Worm (Caenorhabditis elegans) whole organism, L4 larva: ENCODE results near the gene atg-18.

ENCODE experiments used
- F10B5.3 ChIP-seq: sonication (generic microtip); optimal IDR thresholded peaks from 2 replicates; lab custom pipeline; 2016; ENCODE audit warnings: mild to moderate bottlenecking, missing genetic modification characterization, missing compliant biosample characterization
- F26F4.8 ChIP-seq: fragments of 200-800 bp; sonication (Bioruptor generic); conservative IDR thresholded peaks from 2 replicates; pipeline ENCODE4 v1.3.6; 2022; ENCODE audit warnings: missing genetic modification characterization, missing compliant biosample characterization
- F37D6.2 ChIP-seq: sonication (generic microtip); optimal IDR thresholded peaks from 2 replicates; lab custom pipeline; 2016; ENCODE audit warnings: mild to moderate bottlenecking, missing genetic modification characterization, missing compliant biosample characterization
- Y48G9A.11 ChIP-seq: fragments of 200-800 bp; sonication (Bioruptor generic); IDR thresholded peaks from 2 replicates; pipeline ENCODE4 v1.3.6; 2022; ENCODE audit warnings: missing genetic modification reagents, missing genetic modification characterization, missing compliant biosample characterization
- Y5F2A.4 ChIP-seq: fragments of 200-800 bp; sonication (Bioruptor generic); optimal IDR thresholded peaks from 2 replicates; lab custom pipeline; 2018; ENCODE audit warnings: mild to moderate bottlenecking, missing genetic modification characterization, missing compliant biosample characterization
- ZK337.2 ChIP-seq: fragments of 200-800 bp; sonication (Bioruptor generic); IDR thresholded peaks from 2 replicates; pipeline ENCODE4 v1.3.6; 2022; ENCODE audit warnings: missing genetic modification reagents, missing genetic modification characterization, missing compliant biosample characterization
- aha-1 ChIP-seq: fragments of 150-350 bp; peaks from one replicate; lab custom pipeline; 2014; ENCODE audit warnings: missing biosample characterization, missing genetic modification characterization
- arid-1 ChIP-seq: fragments of 200-800 bp; sonication (Bioruptor generic); conservative IDR thresholded peaks from 2 replicates; pipeline ENCODE4 v1.3.6; 2022; ENCODE audit warnings: missing genetic modification reagents, missing genetic modification characterization, missing compliant biosample characterization
- ceh-20 ChIP-seq: fragments of 200-800 bp; sonication (Bioruptor generic); IDR thresholded peaks from 2 replicates; pipeline ENCODE4 v1.3.6; 2022; ENCODE audit warnings: missing genetic modification reagents, missing genetic modification characterization, missing compliant biosample characterization
- ceh-44 ChIP-seq: fragments of 200-800 bp; sonication (Bioruptor generic); IDR thresholded peaks from 2 replicates; pipeline ENCODE4 v1.3.6; 2022; ENCODE audit warnings: missing genetic modification reagents, missing genetic modification characterization, missing compliant biosample characterization
- ces-1 ChIP-seq: fragments of 150-350 bp; sonication (generic microtip); optimal IDR thresholded peaks from 4 replicates; lab custom pipeline; 2014; ENCODE audit warnings: missing biosample characterization, missing genetic modification reagents, missing genetic modification characterization
- ctbp-1 ChIP-seq: fragments of 200-800 bp; sonication (Bioruptor generic); IDR thresholded peaks from 2 replicates; pipeline ENCODE4 v1.3.6; 2022; ENCODE audit warnings: missing genetic modification reagents, missing genetic modification characterization, missing compliant biosample characterization
- daf-12 ChIP-seq: fragments of 150-350 bp; optimal IDR thresholded peaks from 2 replicates; lab custom pipeline; 2014; ENCODE audit warnings: missing biosample characterization, missing genetic modification reagents, missing genetic modification characterization
- daf-16 ChIP-seq, 3 experiments: sonication (generic microtip); optimal IDR thresholded peaks; 2 replicates each; lab custom pipeline; 2016 to 2017; ENCODE audit warnings: missing genetic modification characterization in 3 of 3, missing genetic modification reagents in 3 of 3, mild to moderate bottlenecking in 2 of 3, missing compliant biosample characterization in 2 of 3, missing biosample characterization in 1 of 3, moderate library complexity in 1 of 3
- daf-19 ChIP-seq: fragments of 200-800 bp; sonication (Bioruptor generic); conservative IDR thresholded peaks from 2 replicates; pipeline ENCODE4 v1.3.6; 2022; ENCODE audit warnings: missing genetic modification characterization, missing compliant biosample characterization
- daf-8 ChIP-seq: fragments of 200-800 bp; sonication (Bioruptor generic); IDR thresholded peaks from 2 replicates; pipeline ENCODE4 v1.3.6; 2022; ENCODE audit warnings: missing genetic modification characterization, missing compliant biosample characterization
- dmd-6 ChIP-seq: fragments of 200-800 bp; sonication (Bioruptor generic); IDR thresholded peaks from 2 replicates; pipeline ENCODE4 v1.3.6; 2022; ENCODE audit warnings: missing genetic modification reagents, missing genetic modification characterization, missing compliant biosample characterization
- dve-1 ChIP-seq: sonication (generic microtip); optimal IDR thresholded peaks from 2 replicates; lab custom pipeline; 2017; ENCODE audit warnings: antibody characterized with exemption, mild to moderate bottlenecking, missing genetic modification characterization, missing compliant biosample characterization; ENCODE audit not compliant: insufficient read depth
- egl-43 ChIP-seq: fragments of 200-800 bp; sonication (Bioruptor generic); IDR thresholded peaks from 2 replicates; pipeline ENCODE4 v1.3.6; 2022; ENCODE audit warnings: missing genetic modification reagents, missing genetic modification characterization, missing compliant biosample characterization
- fos-1 ChIP-seq: fragments of 150-350 bp; optimal IDR thresholded peaks from 2 replicates; lab custom pipeline; 2014; ENCODE audit warnings: missing biosample characterization, missing genetic modification characterization
- hif-1 ChIP-seq, 2 experiments: sonication (generic microtip); optimal IDR thresholded peaks; 2 replicates each; lab custom pipeline; 2016 to 2017; ENCODE audit warnings: missing compliant biosample characterization in 2 of 2, missing genetic modification characterization in 2 of 2, missing genetic modification reagents in 2 of 2, missing genotype in 2 of 2, mild to moderate bottlenecking in 1 of 2
- jun-1 ChIP-seq: fragments of 150-350 bp; optimal IDR thresholded peaks from 2 replicates; lab custom pipeline; 2014; ENCODE audit warnings: missing biosample characterization, missing genetic modification reagents, missing genetic modification characterization
- lim-7 ChIP-seq: fragments of 200-800 bp; sonication (Bioruptor generic); IDR thresholded peaks from 2 replicates; pipeline ENCODE4 v1.3.6; 2022; ENCODE audit warnings: missing genetic modification characterization, missing compliant biosample characterization
- lin-1 ChIP-seq: fragments of 200-800 bp; sonication (Bioruptor generic); IDR thresholded peaks from 2 replicates; pipeline ENCODE4 v1.3.6; 2022; ENCODE audit warnings: missing genetic modification reagents, missing genetic modification characterization, missing compliant biosample characterization
- lin-13 ChIP-seq: fragments of 150-350 bp; optimal IDR thresholded peaks from 2 replicates; lab custom pipeline; 2014; ENCODE audit warnings: missing biosample characterization, missing genetic modification reagents, missing genetic modification characterization
- lin-15B ChIP-seq: fragments of 150-350 bp; sonication (generic microtip); optimal IDR thresholded peaks from 3 replicates; lab custom pipeline; 2014; ENCODE audit warnings: missing biosample characterization, missing genetic modification characterization
- lin-29 ChIP-seq: fragments of 200-800 bp; sonication (Bioruptor generic); IDR thresholded peaks from 2 replicates; pipeline ENCODE4 v1.3.6; 2022; ENCODE audit warnings: missing genetic modification reagents, missing genetic modification characterization, missing compliant biosample characterization
- lir-3 ChIP-seq: sonication (generic microtip); optimal IDR thresholded peaks from 2 replicates; lab custom pipeline; 2016; ENCODE audit warnings: mild to moderate bottlenecking, missing genetic modification characterization, missing compliant biosample characterization
- lsy-2 ChIP-seq, 2 experiments: fragments of 150-350 bp in 1 of 2; sonication (generic microtip) in 1 of 2; optimal IDR thresholded peaks; 2 replicates each; lab custom pipeline; 2014 to 2017; ENCODE audit warnings: missing biosample characterization in 2 of 2, missing genetic modification characterization in 2 of 2
- madf-5 ChIP-seq, 2 experiments: fragments of 200-800 bp; sonication (Bioruptor generic); IDR thresholded peaks; 2 replicates each; pipeline ENCODE4 v1.3.6; 2022; ENCODE audit warnings: missing compliant biosample characterization in 2 of 2, missing genetic modification characterization in 2 of 2
- mdl-1 ChIP-seq, 2 experiments: fragments of 150-350 bp in 1 of 2; sonication (generic microtip) in 1 of 2; optimal IDR thresholded peaks; 2 replicates each; lab custom pipeline; 2014 to 2017; ENCODE audit warnings: missing biosample characterization in 2 of 2, missing genetic modification characterization in 2 of 2
- mxl-2 ChIP-seq: fragments of 200-800 bp; sonication (Bioruptor generic); conservative IDR thresholded peaks from 2 replicates; pipeline ENCODE4 v1.3.6; 2022; ENCODE audit warnings: missing genetic modification reagents, missing genetic modification characterization, missing compliant biosample characterization
- mxl-3 ChIP-seq: fragments of 200-800 bp; sonication (Bioruptor generic); optimal IDR thresholded peaks from 2 replicates; lab custom pipeline; 2018; ENCODE audit warnings: mild to moderate bottlenecking, missing genetic modification characterization, missing compliant biosample characterization
- nhr-11 ChIP-seq: fragments of 150-350 bp; optimal IDR thresholded peaks from 2 replicates; lab custom pipeline; 2014; ENCODE audit warnings: missing biosample characterization, missing genetic modification characterization
- nhr-237 ChIP-seq: sonication (generic microtip); optimal IDR thresholded peaks from 2 replicates; lab custom pipeline; 2017; ENCODE audit warnings: missing biosample characterization, missing genetic modification characterization
- nhr-25 ChIP-seq: sonication (generic microtip); optimal IDR thresholded peaks from 2 replicates; lab custom pipeline; 2017; ENCODE audit warnings: missing genetic modification characterization, mild to moderate bottlenecking, missing compliant biosample characterization, antibody characterized with exemption, moderate library complexity, borderline replicate concordance; ENCODE audit not compliant: insufficient read depth
- nhr-28 ChIP-seq: fragments of 150-350 bp; optimal IDR thresholded peaks from 2 replicates; lab custom pipeline; 2014; ENCODE audit warnings: missing biosample characterization, missing genetic modification characterization
- nhr-41 ChIP-seq: fragments of 200-800 bp; sonication (Bioruptor generic); IDR thresholded peaks from 2 replicates; pipeline ENCODE4 v1.3.6; 2022; ENCODE audit warnings: missing genetic modification reagents, missing genetic modification characterization, missing compliant biosample characterization
- nhr-42 ChIP-seq: fragments of 200-800 bp; sonication (Bioruptor generic); IDR thresholded peaks from 2 replicates; pipeline ENCODE4 v1.3.6; 2022; ENCODE audit warnings: missing genetic modification characterization, missing compliant biosample characterization
- nhr-76 ChIP-seq: fragments of 150-350 bp; optimal IDR thresholded peaks from 2 replicates; lab custom pipeline; 2014; ENCODE audit warnings: missing biosample characterization, missing genetic modification characterization
- nhr-77 ChIP-seq: fragments of 150-350 bp; optimal IDR thresholded peaks from 2 replicates; lab custom pipeline; 2014; ENCODE audit warnings: missing biosample characterization, missing genetic modification characterization
- php-3 ChIP-seq: fragments of 200-800 bp; sonication (Bioruptor generic); IDR thresholded peaks from 2 replicates; pipeline ENCODE4 v1.3.6; 2022; ENCODE audit warnings: missing genetic modification reagents, missing genetic modification characterization, missing compliant biosample characterization
- pqm-1 ChIP-seq: sonication (generic microtip); optimal IDR thresholded peaks from 2 replicates; lab custom pipeline; 2017; ENCODE audit warnings: missing biosample characterization, missing genetic modification characterization
- rbr-2 ChIP-seq: sonication (generic microtip); optimal IDR thresholded peaks from 2 replicates; lab custom pipeline; 2016; ENCODE audit warnings: missing genotype, missing genetic modification characterization, missing compliant biosample characterization
- set-16 ChIP-seq: fragments of 200-800 bp; sonication (Bioruptor generic); IDR thresholded peaks from 2 replicates; pipeline ENCODE4 v1.3.6; 2022; ENCODE audit warnings: missing genetic modification reagents, missing genetic modification characterization, missing compliant biosample characterization
- spr-1 ChIP-seq: sonication (generic microtip); optimal IDR thresholded peaks from 2 replicates; lab custom pipeline; 2016; ENCODE audit warnings: mild to moderate bottlenecking, missing genetic modification characterization, missing compliant biosample characterization
- unc-130 ChIP-seq: sonication (generic microtip); optimal IDR thresholded peaks from 2 replicates; lab custom pipeline; 2016; ENCODE audit warnings: missing genetic modification reagents, missing genetic modification characterization, missing compliant biosample characterization
- unc-39 ChIP-seq: sonication (generic microtip); optimal IDR thresholded peaks from 2 replicates; lab custom pipeline; 2017; ENCODE audit warnings: missing biosample characterization, missing genetic modification characterization
- vab-7 ChIP-seq: fragments of 200-800 bp; sonication (Bioruptor generic); IDR thresholded peaks from 2 replicates; pipeline ENCODE4 v1.3.6; 2022; ENCODE audit warnings: missing genetic modification reagents, missing genetic modification characterization, missing compliant biosample characterization

The atg-18 gene

DNA sequence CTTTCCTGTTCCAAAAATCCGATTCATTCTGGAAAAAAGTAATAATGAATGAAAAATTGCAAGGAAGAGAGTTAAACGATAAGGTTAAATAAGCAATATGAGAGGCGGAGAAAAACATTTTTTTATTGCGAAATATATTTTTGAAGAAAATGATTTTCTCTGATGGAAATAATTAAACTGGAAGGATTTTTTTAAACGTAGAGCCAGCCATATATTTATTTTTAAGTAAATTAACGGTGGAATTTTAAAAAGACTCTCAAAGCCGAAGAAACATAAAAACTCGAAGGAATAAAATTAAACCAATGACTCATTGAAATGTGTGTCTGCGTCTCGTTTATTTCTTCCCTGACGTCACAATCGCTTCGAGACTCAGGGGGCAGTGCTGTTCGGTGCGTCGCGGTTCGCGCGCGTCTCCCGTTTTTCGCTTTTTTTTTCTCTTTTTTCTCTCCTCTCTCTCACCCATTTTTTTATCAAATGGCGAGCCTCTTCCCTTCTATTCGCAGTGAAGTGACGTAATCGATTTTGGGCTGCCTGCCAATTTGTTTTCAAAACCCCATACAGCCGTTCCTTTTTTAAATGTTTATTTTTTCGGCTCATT is 24.9 kb downstream of the atg-18 start, which contains the start of gene vps-60:
TSS of gene vps-60 (minus strand) at position 30 of the 598 bp plus-strand sequence.
- TF ChIP-seq nhr-42 (peak; percentile 77; the same call in 1 of the 2 replicates), nhr-77 (tag; lab: Kevin White, UChicago) (peak; percentile 95), aha-1 (tag; lab: Kevin White, UChicago) (peak; percentile 99), nhr-25 (tag; lab: Kevin White, UChicago) (peak; percentile 94), ces-1 (GFP tag; lab: Kevin White, UChicago) (peak; percentile 35), unc-39 (tag; lab: Kevin White, UChicago) (no peak), daf-8 (no peak), lsy-2 (tag; optimal IDR thresholded peaks at IDR 0.05; lab: Kevin White, UChicago) (peak; percentile 43 to 92), nhr-76 (tag; lab: Kevin White, UChicago) (peak; percentile 8), nhr-237 (tag; lab: Kevin White, UChicago) (no peak), lin-29 (peak; percentile 76; the same call in 1 of the 2 replicates), nhr-11 (tag; lab: Kevin White, UChicago) (peak; percentile 93), ZK337.2 (no peak), ctbp-1 (peak; percentile 86), unc-130 (GFP tag; lab: Kevin White, UChicago) (peak; percentile 79), Y5F2A.4 (no peak), php-3 (GFP tag; lab: Robert Waterston, UW) (0 out of 2 replicates have a peak, but pooled peaks have one; percentile 58), madf-5 (GFP tag; IDR thresholded peaks at IDR 0.05; lab: Robert Waterston, UW) (no peak), jun-1 (peak; percentile 90), vab-7 (GFP tag; lab: Robert Waterston, UW) (peak; percentile 56), lin-1 (GFP tag; lab: Robert Waterston, UW) (peak; percentile 64), daf-19 (GFP tag; lab: Robert Waterston, UW) (no peak), dve-1 (tag; lab: Kevin White, UChicago) (peak; percentile 98), mxl-3 (GFP tag; lab: Kevin White, UChicago) (peak; percentile 58), hif-1 (tag; optimal IDR thresholded peaks at IDR 0.05; lab: Kevin White, UChicago) (peak; percentile 37 to 88), egl-43 (GFP tag; lab: Robert Waterston, UW) (peak; percentile 74; the same call in 1 of the 2 replicates), lim-7 (GFP tag; lab: Robert Waterston, UW) (0 out of 2 replicates have a peak, but pooled peaks have one; percentile 26), set-16 (GFP tag; lab: Robert Waterston, UW) (peak; percentile 84), daf-16 (GFP tag; optimal IDR thresholded peaks at IDR 0.05; lab: Kevin White, UChicago) (peak; percentile 26 to 53), daf-16 (tag; optimal IDR thresholded peaks at IDR 0.05; lab: Kevin White, UChicago) (peak; percentile 91), nhr-28 (tag; lab: Kevin White, UChicago) (peak; percentile 82), arid-1 (GFP tag; lab: Robert Waterston, UW) (peak; percentile 85), spr-1 (tag; lab: Kevin White, UChicago) (peak; percentile 69), nhr-41 (0 out of 2 replicates have a peak, but pooled peaks have one; percentile 29), mxl-2 (GFP tag; lab: Robert Waterston, UW) (0 out of 2 replicates have a peak, but pooled peaks have one; percentile 15), Y48G9A.11 (peak; percentile 54; the same call in 1 of the 2 replicates), ceh-20 (GFP tag; lab: Robert Waterston, UW) (peak; percentile 89), lin-13 (GFP tag; lab: Kevin White, UChicago) (peak; percentile 81), daf-12 (tag; lab: Kevin White, UChicago) (no peak), ceh-44 (GFP tag; lab: Robert Waterston, UW) (no peak), F10B5.3 (tag; lab: Kevin White, UChicago) (no peak), rbr-2 (tag; lab: Kevin White, UChicago) (peak; percentile 93), mdl-1 (tag; optimal IDR thresholded peaks at IDR 0.05; lab: Kevin White, UChicago) (peak; percentile 17 to 84), F26F4.8 (GFP tag; lab: Robert Waterston, UW) (no peak), lir-3 (tag; lab: Kevin White, UChicago) (no peak), fos-1 (tag; lab: Kevin White, UChicago) (peak; percentile 22), pqm-1 (tag; lab: Kevin White, UChicago) (peak; percentile 23), F37D6.2 (tag; lab: Kevin White, UChicago) (peak; percentile 69), dmd-6 (peak; percentile 98), lin-15B (tag; lab: Kevin White, UChicago) (no peak)
